Fruit fly (Drosophila melanogaster) whole organism, embryonic: ENCODE data around the gene Ugt35E1.

ENCODE experiments used
- ATbp ChIP-seq: fragments of 200-800 bp; sonication (Bioruptor generic); optimal IDR thresholded peaks from 2 replicates; lab custom pipeline; 2017; ENCODE audit warnings: missing biosample characterization, mild to moderate bottlenecking, missing genetic modification characterization, missing genetic modification reagents
- Bteb2 ChIP-seq: fragments of 200-800 bp; sonication (Bioruptor generic); optimal IDR thresholded peaks from 2 replicates; lab custom pipeline; 2016; ENCODE audit warnings: missing biosample characterization, missing genetic modification characterization
- CG10209 ChIP-seq: fragments of 200-800 bp; sonication (Bioruptor generic); optimal IDR thresholded peaks from 3 replicates; lab custom pipeline; 2017; ENCODE audit warnings: missing biosample characterization, mild to moderate bottlenecking, missing genetic modification characterization, missing genetic modification reagents
- CG1024 ChIP-seq: fragments of 200-800 bp; sonication (Bioruptor generic); IDR thresholded peaks from 2 replicates; pipeline ENCODE4 v1.3.6; 2022; ENCODE audit warnings: missing biosample characterization, missing genetic modification characterization
- CG10267 ChIP-seq: fragments of 200-800 bp; sonication (Bioruptor generic); optimal IDR thresholded peaks from 2 replicates; lab custom pipeline; 2018; ENCODE audit warnings: missing biosample characterization, mild to moderate bottlenecking, missing genetic modification characterization, moderate library complexity
- CG12299 ChIP-seq: fragments of 200-800 bp; sonication (Bioruptor generic); optimal IDR thresholded peaks from 2 replicates; lab custom pipeline; 2018; ENCODE audit warnings: missing biosample characterization, mild to moderate bottlenecking, missing genetic modification characterization
- CG12391 ChIP-seq: fragments of 200-800 bp; sonication (Bioruptor generic); optimal IDR thresholded peaks from 3 replicates; lab custom pipeline; 2018; ENCODE audit warnings: missing biosample characterization, mild to moderate bottlenecking, missing genetic modification characterization, moderate library complexity
- CG12769 ChIP-seq: fragments of 200-800 bp; sonication (Bioruptor generic); optimal IDR thresholded peaks from 2 replicates; lab custom pipeline; 2019; ENCODE audit warnings: missing biosample characterization, mild to moderate bottlenecking, missing genetic modification characterization, moderate library complexity
- CG16813 ChIP-seq: fragments of 200-800 bp; sonication (Bioruptor generic); IDR thresholded peaks from 3 replicates; pipeline ENCODE4 v1.3.6; 2022; ENCODE audit warnings: missing biosample characterization, missing genetic modification characterization; ENCODE audit not compliant: partially characterized antibody
- CG17385 ChIP-seq: fragments of 200-800 bp; sonication (Bioruptor generic); optimal IDR thresholded peaks from 3 replicates; lab custom pipeline; 2018; ENCODE audit warnings: missing biosample characterization, mild to moderate bottlenecking, missing genetic modification characterization
- CG1792 ChIP-seq: fragments of 200-800 bp; sonication (Bioruptor generic); optimal IDR thresholded peaks from 2 replicates; lab custom pipeline; 2016; ENCODE audit warnings: missing biosample characterization, missing genetic modification characterization
- CG2199 ChIP-seq: fragments of 200-800 bp; sonication (Bioruptor generic); IDR thresholded peaks from 3 replicates; pipeline ENCODE4 v1.3.6; 2022; ENCODE audit warnings: missing biosample characterization, missing genetic modification characterization
- CG2875 ChIP-seq: fragments of 200-800 bp; sonication (Bioruptor generic); optimal IDR thresholded peaks from 2 replicates; lab custom pipeline; 2017; ENCODE audit warnings: missing biosample characterization, mild to moderate bottlenecking, missing genetic modification characterization, missing genetic modification reagents
- CG42726 ChIP-seq: fragments of 200-800 bp; sonication (Bioruptor generic); IDR thresholded peaks from 2 replicates; pipeline ENCODE4 v1.3.6; 2022; ENCODE audit warnings: missing biosample characterization, missing genetic modification characterization; ENCODE audit not compliant: partially characterized antibody
- CG4730 ChIP-seq: fragments of 200-800 bp; sonication (Bioruptor generic); IDR thresholded peaks from 2 replicates; pipeline ENCODE4 v1.3.6; 2022; ENCODE audit warnings: missing biosample characterization, missing genetic modification characterization
- CG7271 ChIP-seq: fragments of 200-800 bp; sonication (Bioruptor generic); optimal IDR thresholded peaks from 2 replicates; lab custom pipeline; 2018; ENCODE audit warnings: missing biosample characterization, mild to moderate bottlenecking, missing genetic modification characterization, moderate library complexity
- CG7372 ChIP-seq: fragments of 200-800 bp; sonication (Bioruptor generic); IDR thresholded peaks from 2 replicates; pipeline ENCODE4 v1.3.6; 2022; ENCODE audit warnings: missing biosample characterization, missing genetic modification characterization
- CG8924 ChIP-seq: fragments of 200-800 bp; optimal IDR thresholded peaks from 3 replicates; lab custom pipeline; 2019; ENCODE audit warnings: missing biosample characterization, mild to moderate bottlenecking, missing genetic modification characterization, moderate library complexity
- CG9437 ChIP-seq: fragments of 200-800 bp; sonication (Bioruptor generic); optimal IDR thresholded peaks from 2 replicates; lab custom pipeline; 2018; ENCODE audit warnings: missing biosample characterization, mild to moderate bottlenecking, missing genetic modification characterization
- CG9876 ChIP-seq: fragments of 200-800 bp; sonication (Bioruptor generic); optimal IDR thresholded peaks from 2 replicates; lab custom pipeline; 2016; ENCODE audit warnings: missing biosample characterization, missing genetic modification characterization
- Drgx ChIP-seq: fragments of 200-800 bp; sonication (Bioruptor generic); IDR thresholded peaks from 2 replicates; pipeline ENCODE4 v1.3.6; 2022; ENCODE audit warnings: missing biosample characterization, missing genetic modification characterization
- E2f2 ChIP-seq: fragments of 200-800 bp; sonication (Bioruptor generic); IDR thresholded peaks from 2 replicates; pipeline ENCODE4 v1.3.6; 2022; ENCODE audit warnings: missing biosample characterization, missing genetic modification characterization
- HHEX ChIP-seq: fragments of 200-800 bp; sonication (Bioruptor generic); optimal IDR thresholded peaks from 3 replicates; lab custom pipeline; 2017; ENCODE audit warnings: missing biosample characterization, mild to moderate bottlenecking, missing genetic modification characterization, missing genetic modification reagents
- HLHmδ ChIP-seq: fragments of 200-800 bp; sonication (Bioruptor generic); optimal IDR thresholded peaks from 2 replicates; lab custom pipeline; 2018; ENCODE audit warnings: missing biosample characterization, mild to moderate bottlenecking, missing genetic modification characterization, moderate library complexity
- Hand ChIP-seq: fragments of 200-800 bp; sonication (Bioruptor generic); optimal IDR thresholded peaks from 2 replicates; lab custom pipeline; 2017; ENCODE audit warnings: mild to moderate bottlenecking, missing biosample characterization, missing genetic modification reagents, missing genetic modification characterization
- Hey ChIP-seq: fragments of 200-800 bp; sonication (Bioruptor generic); optimal IDR thresholded peaks from 3 replicates; lab custom pipeline; 2018; ENCODE audit warnings: missing biosample characterization, mild to moderate bottlenecking, missing genetic modification characterization
- Hmr ChIP-seq: fragments of 200-800 bp; sonication (Bioruptor generic); optimal IDR thresholded peaks from 3 replicates; lab custom pipeline; 2017; ENCODE audit warnings: mild to moderate bottlenecking, missing biosample characterization, missing genetic modification reagents, missing genetic modification characterization
- Kr ChIP-seq: fragments of 200-800 bp; sonication (Bioruptor generic); optimal IDR thresholded peaks from 2 replicates; lab custom pipeline; 2017; ENCODE audit warnings: missing biosample characterization, mild to moderate bottlenecking, missing genetic modification characterization
- MTF-1 ChIP-seq: fragments of 200-800 bp; sonication (Bioruptor generic); optimal IDR thresholded peaks from 2 replicates; lab custom pipeline; 2018; ENCODE audit warnings: missing biosample characterization, mild to moderate bottlenecking, missing genetic modification characterization, borderline replicate concordance
- NC2α ChIP-seq: fragments of 200-800 bp; sonication (Bioruptor generic); optimal IDR thresholded peaks from 2 replicates; lab custom pipeline; 2016; ENCODE audit warnings: missing biosample characterization, missing genetic modification characterization
- Nf-YC ChIP-seq: fragments of 200-800 bp; optimal IDR thresholded peaks from 3 replicates; lab custom pipeline; 2019; ENCODE audit warnings: missing biosample characterization, mild to moderate bottlenecking, missing genetic modification characterization, moderate library complexity
- Oli ChIP-seq: fragments of 200-800 bp; sonication (Bioruptor generic); optimal IDR thresholded peaks from 2 replicates; lab custom pipeline; 2018; ENCODE audit warnings: missing biosample characterization, mild to moderate bottlenecking, missing genetic modification characterization, moderate library complexity
- Usf ChIP-seq: fragments of 200-800 bp; sonication (Bioruptor generic); optimal IDR thresholded peaks from 2 replicates; lab custom pipeline; 2017; ENCODE audit warnings: missing genotype, missing biosample characterization, missing genetic modification characterization
- Xbp1 ChIP-seq: fragments of 200-800 bp; sonication (Bioruptor generic); optimal IDR thresholded peaks from 3 replicates; lab custom pipeline; 2016; ENCODE audit warnings: missing biosample characterization, mild to moderate bottlenecking, missing genetic modification characterization
- btn ChIP-seq: fragments of 200-800 bp; sonication (Bioruptor generic); optimal IDR thresholded peaks from 2 replicates; lab custom pipeline; 2016; ENCODE audit warnings: missing biosample characterization, missing genetic modification characterization
- crc ChIP-seq: fragments of 200-800 bp; sonication (Bioruptor generic); optimal IDR thresholded peaks from 2 replicates; lab custom pipeline; 2016; ENCODE audit warnings: missing biosample characterization, missing genetic modification characterization
- dysf ChIP-seq: fragments of 200-800 bp; sonication (Bioruptor generic); IDR thresholded peaks from 3 replicates; pipeline ENCODE4 v1.3.6; 2022; ENCODE audit warnings: missing biosample characterization, missing genetic modification characterization
- fd96Cb ChIP-seq: fragments of 200-800 bp; sonication (Bioruptor generic); optimal IDR thresholded peaks from 2 replicates; lab custom pipeline; 2018; ENCODE audit warnings: missing biosample characterization, mild to moderate bottlenecking, missing genetic modification characterization, moderate library complexity
- grn ChIP-seq: fragments of 200-800 bp; sonication (Bioruptor generic); optimal IDR thresholded peaks from 3 replicates; lab custom pipeline; 2017; ENCODE audit warnings: missing biosample characterization, missing genetic modification characterization
- her ChIP-seq: fragments of 200-800 bp; sonication (Bioruptor generic); optimal IDR thresholded peaks from 2 replicates; lab custom pipeline; 2016; ENCODE audit warnings: missing biosample characterization, missing genetic modification characterization
- jing ChIP-seq: fragments of 200-800 bp; sonication (Bioruptor generic); optimal IDR thresholded peaks from 2 replicates; lab custom pipeline; 2018; ENCODE audit warnings: missing biosample characterization, mild to moderate bottlenecking, missing genetic modification characterization
- odd ChIP-seq: fragments of 200-800 bp; sonication (Bioruptor generic); optimal IDR thresholded peaks from 2 replicates; lab custom pipeline; 2017; ENCODE audit warnings: missing biosample characterization, mild to moderate bottlenecking, missing genetic modification characterization
- row ChIP-seq: fragments of 200-800 bp; sonication (Bioruptor generic); IDR thresholded peaks from 3 replicates; pipeline ENCODE4 v1.3.6; 2022; ENCODE audit warnings: missing biosample characterization, missing genetic modification characterization
- slou ChIP-seq: fragments of 200-800 bp; sonication (Bioruptor generic); optimal IDR thresholded peaks from 3 replicates; lab custom pipeline; 2016; ENCODE audit warnings: missing biosample characterization, missing genetic modification characterization
- ssp ChIP-seq: fragments of 200-800 bp; sonication (Bioruptor generic); IDR thresholded peaks from 2 replicates; pipeline ENCODE4 v1.3.6; 2022; ENCODE audit warnings: missing biosample characterization, missing genetic modification characterization
- toy ChIP-seq: fragments of 200-800 bp; sonication (Bioruptor generic); IDR thresholded peaks from 2 replicates; pipeline ENCODE4 v1.3.6; 2022; ENCODE audit warnings: missing biosample characterization, missing genetic modification characterization
- ttk ChIP-seq: fragments of 200-800 bp; sonication (Bioruptor generic); IDR thresholded peaks from 2 replicates; pipeline ENCODE4 v2.1.2; 2022; ENCODE audit warnings: missing biosample characterization, missing genetic modification characterization
- unc-4 ChIP-seq: fragments of 200-800 bp; sonication (Bioruptor generic); IDR thresholded peaks from 2 replicates; pipeline ENCODE4 v1.3.6; 2022; ENCODE audit warnings: missing biosample characterization, missing genetic modification characterization; ENCODE audit not compliant: partially characterized antibody

Ugt35E1 gene

DNA sequence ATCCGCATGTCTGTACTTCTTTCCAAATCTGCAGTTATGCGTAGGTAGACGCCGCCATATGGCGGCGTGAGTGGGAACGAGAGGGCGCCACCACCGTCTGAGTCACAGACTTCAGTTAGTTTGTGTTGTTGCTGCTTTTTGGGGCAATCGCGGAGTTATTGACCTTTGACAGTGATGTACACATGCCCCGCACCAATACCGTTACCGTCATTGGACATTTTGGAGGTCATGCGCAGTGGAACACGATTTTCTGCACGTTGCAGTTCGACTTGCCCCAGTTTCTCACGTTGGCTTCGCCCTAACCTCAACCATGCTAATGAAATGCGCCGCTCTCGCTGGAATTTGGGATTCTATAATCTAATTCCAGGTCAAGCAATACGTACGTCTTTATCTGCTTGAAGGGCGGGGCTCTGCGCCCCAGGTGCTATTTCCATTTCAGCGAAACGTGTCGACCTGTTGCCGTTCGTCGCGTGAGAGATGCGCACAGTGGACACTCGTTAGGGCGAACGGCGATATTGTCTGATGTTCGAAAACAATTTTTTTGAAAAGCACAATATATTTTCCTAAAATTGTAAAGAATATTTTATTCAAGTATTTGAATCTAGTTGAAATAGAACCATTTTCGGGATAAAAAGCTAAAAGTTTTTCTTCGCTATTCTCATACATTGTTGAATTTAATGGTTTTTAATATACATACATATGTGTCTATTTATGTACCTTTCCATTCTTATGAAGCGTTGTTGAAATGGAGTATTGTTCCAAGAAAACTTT, 45.6 kb upstream of the Ugt35E1 start (continued):
- no peak for TF ChIP-seq CG16813 (GFP tag; lab: Robert Waterston, UW)
- TF ChIP-seq CG7372 (GFP tag; lab: Robert Waterston, UW), result peak; percentile 55; the same call in 1 of the 2 replicates
- TF ChIP-seq CG2199 (GFP tag; lab: Robert Waterston, UW), result 0 out of 3 replicates have a peak, but pooled peaks have one; percentile 28
- TF ChIP-seq HLHmδ (GFP tag; lab: Kevin White, UChicago), result no peak
- TF ChIP-seq Oli, result peak; percentile 58
- peak; percentile 82 for TF ChIP-seq dysf (GFP tag; lab: Robert Waterston, UW)
- peak; percentile 41 for TF ChIP-seq crc (GFP tag; lab: Kevin White, UChicago)
- TF ChIP-seq CG10267 (tag; lab: Kevin White, UChicago), result peak; percentile 53
- TF ChIP-seq CG12391 (tag; lab: Kevin White, UChicago), result peak; percentile 81
- peak; percentile 57 for TF ChIP-seq CG10209
- TF ChIP-seq her (GFP tag; lab: Kevin White, UChicago), result peak; percentile 47
- TF ChIP-seq row (GFP tag; lab: Robert Waterston, UW), result peak; percentile 96
- TF ChIP-seq CG4730, result peak; percentile 56; the same call in 1 of the 2 replicates
- peak; percentile 57 for TF ChIP-seq slou (GFP tag; lab: Kevin White, UChicago)
- TF ChIP-seq E2f2, result 0 out of 2 replicates have a peak, but pooled peaks have one; percentile 15
- no peak for TF ChIP-seq Kr
- peak; percentile 60 for TF ChIP-seq HHEX
- peak; percentile 59 for TF ChIP-seq fd96Cb (tag; lab: Kevin White, UChicago)
- TF ChIP-seq CG9437 (GFP tag; lab: Kevin White, UChicago), result peak; percentile 37
- TF ChIP-seq CG1024 (GFP tag; lab: Robert Waterston, UW), result 0 out of 2 replicates have a peak, but pooled peaks have one; percentile 36
- peak; percentile 35; the same call in 1 of the 2 replicates for TF ChIP-seq toy (GFP tag; lab: Robert Waterston, UW)
- peak; percentile 36 for TF ChIP-seq ATbp (GFP tag; lab: Kevin White, UChicago)
- TF ChIP-seq CG8924 (tag; lab: Kevin White, UChicago), result peak; percentile 46
- peak; percentile 64 for TF ChIP-seq CG17385 (GFP tag; lab: Kevin White, UChicago)
- TF ChIP-seq Hand (GFP tag; lab: Kevin White, UChicago), result no peak
- peak; percentile 65 for TF ChIP-seq ttk
- peak; percentile 82 for TF ChIP-seq Xbp1 (GFP tag; lab: Kevin White, UChicago)
- peak; percentile 33 for TF ChIP-seq CG12299 (tag; lab: Kevin White, UChicago)
- peak; percentile 76 for TF ChIP-seq Hmr (GFP tag; lab: Kevin White, UChicago)
- TF ChIP-seq jing, result no peak
- peak; percentile 64 for TF ChIP-seq CG1792 (GFP tag; lab: Kevin White, UChicago)
- TF ChIP-seq grn (GFP tag; lab: Kevin White, UChicago), result no peak
- TF ChIP-seq Usf (GFP tag; lab: Kevin White, UChicago), result peak; percentile 20
- peak; percentile 69 for TF ChIP-seq Hey (tag; lab: Kevin White, UChicago)
- no peak for TF ChIP-seq btn (GFP tag; lab: Kevin White, UChicago)
- no peak for TF ChIP-seq CG7271 (tag; lab: Kevin White, UChicago)
- TF ChIP-seq Bteb2 (GFP tag; lab: Kevin White, UChicago), result peak; percentile 67
- no peak for TF ChIP-seq MTF-1 (GFP tag; lab: Kevin White, UChicago)
- no peak for TF ChIP-seq unc-4
- TF ChIP-seq NC2α (GFP tag; lab: Kevin White, UChicago), result peak; percentile 37
- peak; percentile 71 for TF ChIP-seq Nf-YC
- TF ChIP-seq CG12769 (tag; lab: Kevin White, UChicago), result peak; percentile 94
- TF ChIP-seq odd (GFP tag; lab: Kevin White, UChicago), result no peak
- peak; percentile 70 for TF ChIP-seq Drgx (GFP tag; lab: Robert Waterston, UW)
- peak; percentile 57; the same call in 1 of the 2 replicates for TF ChIP-seq ssp (GFP tag; lab: Robert Waterston, UW)
- TF ChIP-seq CG42726 (GFP tag; lab: Robert Waterston, UW), result no peak
- TF ChIP-seq CG2875, result peak; percentile 31
- peak; percentile 48 for TF ChIP-seq CG9876 (GFP tag; lab: Kevin White, UChicago)
